Worm (Caenorhabditis elegans): ENCODE results near the gene tat-4.

ce11 chrII:6273916-6274315 lies 29.8 kb upstream of the tat-4 start, which contains the start of gene bpl-1:
- TF ChIP-seq unc-62 (GFP tag; optimal IDR thresholded peaks at IDR 0.05) (no peak), tbx-2 (tag; optimal IDR thresholded peaks at IDR 0.05) (no peak), mab-9 (GFP tag; IDR thresholded peaks at IDR 0.05) (no peak), tlp-1 (tag; optimal IDR thresholded peaks at IDR 0.05) (no peak), lin-13 (GFP tag; optimal IDR thresholded peaks at IDR 0.05) (no peak), lsy-2 (tag; optimal IDR thresholded peaks at IDR 0.05) (peak in 1 of 2 experiments; percentile 1), snpc-4 (tag; optimal IDR thresholded peaks at IDR 0.05) (no peak), sptf-1 (tag; optimal IDR thresholded peaks at IDR 0.05) (no peak), nhr-76 (tag; optimal IDR thresholded peaks at IDR 0.05) (no peak), ama-1 (optimal IDR thresholded peaks at IDR 0.05) (no peak), alr-1 (tag; optimal IDR thresholded peaks at IDR 0.05; ENCODE audit: borderline replicate concordance) (no peak), nhr-19 (GFP tag; conservative IDR thresholded peaks at IDR 0.05) (no peak), nhr-28 (tag; optimal IDR thresholded peaks at IDR 0.05) (no peak), ztf-11 (tag; optimal IDR thresholded peaks at IDR 0.05) (no peak)

Data from whole organism, L1 larva.